Worm (Caenorhabditis elegans): ENCODE results near the gene srw-124.

DNA sequence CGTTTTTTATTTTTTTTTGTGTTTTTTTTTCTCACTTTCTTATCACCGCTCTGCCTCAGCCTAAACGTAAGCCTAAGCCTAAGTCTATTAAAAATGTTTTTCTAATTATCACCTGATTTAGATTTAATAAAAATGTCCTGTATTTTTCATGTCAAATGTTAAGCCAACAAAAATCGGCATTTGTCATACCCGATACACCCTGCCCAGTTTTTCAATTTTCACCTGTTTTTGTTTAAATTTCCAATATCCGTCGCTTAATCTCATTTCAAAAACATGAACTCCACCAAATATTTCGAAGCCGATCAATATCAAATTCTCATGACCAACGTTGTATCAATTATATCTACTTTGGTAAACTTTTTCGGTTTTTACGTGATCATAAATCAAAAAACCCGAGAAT, 45.1 kb upstream of the srw-124 start, which contains the start of gene C31B8.1:
- TF ChIP-seq hnd-1 (tag; optimal IDR thresholded peaks at IDR 0.05) (no peak), hmbx-1 (tag; optimal IDR thresholded peaks at IDR 0.05) (no peak), ets-7 (tag; optimal IDR thresholded peaks at IDR 0.05) (no peak), tbx-11 (GFP tag; IDR thresholded peaks at IDR 0.05) (no peak)
